Worm (Caenorhabditis elegans) whole organism, L4/young adult: ENCODE data around the gene R160.2.

Experiments used
- W03F9.2 ChIP-seq: fragments of 150-350 bp; optimal IDR thresholded peaks from 2 replicates; lab custom pipeline; 2014; ENCODE audit warnings: missing biosample characterization, missing genetic modification characterization
- him-1 ChIP-seq: sonication (generic microtip); optimal IDR thresholded peaks from 2 replicates; lab custom pipeline; 2016; ENCODE audit warnings: missing genotype, missing genetic modification reagents, missing genetic modification characterization, missing compliant biosample characterization

DNA sequence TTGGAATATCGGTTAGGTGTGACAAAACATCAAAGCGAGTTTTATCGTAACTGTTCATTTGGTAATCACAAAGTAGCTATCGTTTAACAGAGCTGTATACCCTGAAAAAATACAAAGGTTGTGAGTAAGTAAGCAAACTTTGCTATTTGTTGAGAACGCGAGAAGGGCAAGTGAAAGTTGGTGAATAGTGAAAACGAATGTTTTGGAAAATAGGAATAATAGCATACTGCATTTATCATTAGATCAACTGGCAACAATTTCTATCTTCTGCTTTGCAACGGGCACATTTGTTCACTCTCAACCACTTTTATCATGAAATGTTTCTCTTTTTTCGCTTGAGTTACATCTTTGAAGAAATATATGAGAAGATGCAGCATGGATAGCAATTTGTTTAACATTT is 47.9 kb downstream of the R160.2 start, which contains the start of gene C24A8.5:
- TF ChIP-seq W03F9.2 (tag; lab: Kevin White, UChicago), result no peak
- no peak for TF ChIP-seq him-1
